Fruit fly (Drosophila melanogaster) whole organism, embryonic: ENCODE results near the gene fzy.
A peak's percentile ranks its signal among the peaks of the same experiment; 100 is the strongest.

ENCODE experiments used
- Abd-B ChIP-seq: fragments of 200-800 bp; sonication (Bioruptor generic); optimal IDR thresholded peaks from 2 replicates; lab custom pipeline; 2018; ENCODE audit warnings: missing biosample characterization, mild to moderate bottlenecking, missing genetic modification characterization, moderate library complexity
- Atf6 ChIP-seq: fragments of 200-800 bp; sonication (Bioruptor generic); IDR thresholded peaks from 2 replicates; pipeline ENCODE4 v1.3.6; 2022; ENCODE audit warnings: missing biosample characterization, missing genetic modification characterization
- CG12219 ChIP-seq: fragments of 200-800 bp; sonication (Bioruptor generic); optimal IDR thresholded peaks from 3 replicates; lab custom pipeline; 2018; ENCODE audit warnings: missing biosample characterization, mild to moderate bottlenecking, missing genetic modification characterization
- CG1647 ChIP-seq: fragments of 200-800 bp; sonication (Bioruptor generic); optimal IDR thresholded peaks from 3 replicates; lab custom pipeline; 2016; ENCODE audit warnings: missing biosample characterization, missing genetic modification characterization
- CG17568 ChIP-seq: fragments of 200-800 bp; sonication (Bioruptor generic); optimal IDR thresholded peaks from 2 replicates; lab custom pipeline; 2018; ENCODE audit warnings: missing biosample characterization, mild to moderate bottlenecking, missing genetic modification characterization, moderate library complexity
- CG17829 ChIP-seq: fragments of 200-800 bp; optimal IDR thresholded peaks from 2 replicates; lab custom pipeline; 2019; ENCODE audit warnings: missing biosample characterization, mild to moderate bottlenecking, missing genetic modification characterization, moderate library complexity
- CG1792 ChIP-seq: fragments of 200-800 bp; sonication (Bioruptor generic); optimal IDR thresholded peaks from 2 replicates; lab custom pipeline; 2016; ENCODE audit warnings: missing biosample characterization, missing genetic modification characterization
- CG2678 ChIP-seq: fragments of 200-800 bp; sonication (Bioruptor generic); optimal IDR thresholded peaks from 3 replicates; lab custom pipeline; 2019; ENCODE audit warnings: missing biosample characterization, mild to moderate bottlenecking, missing genetic modification characterization, moderate library complexity
- CG31224 ChIP-seq: fragments of 200-800 bp; sonication (Bioruptor generic); IDR thresholded peaks from 2 replicates; pipeline ENCODE4 v1.3.6; 2022; ENCODE audit warnings: missing biosample characterization, missing genetic modification characterization
- CG31388 ChIP-seq: fragments of 200-800 bp; sonication (Bioruptor generic); optimal IDR thresholded peaks from 2 replicates; lab custom pipeline; 2016; ENCODE audit warnings: missing biosample characterization, missing genetic modification characterization
- CG32772 ChIP-seq: fragments of 200-800 bp; sonication (Bioruptor generic); IDR thresholded peaks from 2 replicates; pipeline ENCODE4 v1.3.6; 2022; ENCODE audit warnings: missing biosample characterization, missing genetic modification characterization
- CG3838 ChIP-seq: fragments of 200-800 bp; sonication (Bioruptor generic); optimal IDR thresholded peaks from 3 replicates; lab custom pipeline; 2016; ENCODE audit warnings: missing biosample characterization, missing genetic modification characterization
- CG4360 ChIP-seq: fragments of 200-800 bp; sonication (Bioruptor generic); IDR thresholded peaks from 2 replicates; pipeline ENCODE4 v1.3.6; 2022; ENCODE audit warnings: missing biosample characterization, missing genetic modification characterization
- CG4617 ChIP-seq: fragments of 200-800 bp; sonication (Bioruptor generic); optimal IDR thresholded peaks from 3 replicates; lab custom pipeline; 2016; ENCODE audit warnings: missing biosample characterization, missing genetic modification characterization, borderline replicate concordance
- CG6854 ChIP-seq: fragments of 200-800 bp; sonication (Bioruptor generic); optimal IDR thresholded peaks from 3 replicates; lab custom pipeline; 2017; ENCODE audit warnings: missing biosample characterization, mild to moderate bottlenecking, missing genetic modification characterization
- CG7271 ChIP-seq: fragments of 200-800 bp; sonication (Bioruptor generic); optimal IDR thresholded peaks from 2 replicates; lab custom pipeline; 2018; ENCODE audit warnings: missing biosample characterization, mild to moderate bottlenecking, missing genetic modification characterization, moderate library complexity
- CG7745 ChIP-seq: fragments of 200-800 bp; sonication (Bioruptor generic); optimal IDR thresholded peaks from 2 replicates; lab custom pipeline; 2018; ENCODE audit warnings: missing biosample characterization, mild to moderate bottlenecking, missing genetic modification characterization, moderate library complexity
- CG8388 ChIP-seq: fragments of 200-800 bp; sonication (Bioruptor generic); optimal IDR thresholded peaks from 2 replicates; lab custom pipeline; 2019; ENCODE audit warnings: missing biosample characterization, mild to moderate bottlenecking, missing genetic modification characterization, moderate library complexity
- CG9215 ChIP-seq: fragments of 200-800 bp; sonication (Bioruptor generic); IDR thresholded peaks from 2 replicates; pipeline ENCODE4 v1.3.6; 2022; ENCODE audit warnings: missing biosample characterization, missing genetic modification characterization
- CG9797 ChIP-seq: fragments of 200-800 bp; sonication (Bioruptor generic); optimal IDR thresholded peaks from 3 replicates; lab custom pipeline; 2018; ENCODE audit warnings: missing biosample characterization, mild to moderate bottlenecking, missing genetic modification characterization
- CG9876 ChIP-seq: fragments of 200-800 bp; sonication (Bioruptor generic); optimal IDR thresholded peaks from 2 replicates; lab custom pipeline; 2016; ENCODE audit warnings: missing biosample characterization, missing genetic modification characterization
- D ChIP-seq, 2 experiments: fragments of 200-800 bp in 1 of 2; fragments of >200 bp in 1 of 2; sonication (Bioruptor generic) in 1 of 2; optimal IDR thresholded peaks; 2 replicates in 1 of 2; 3 replicates in 1 of 2; lab custom pipeline; 2017; ENCODE audit warnings: mild to moderate bottlenecking in 1 of 2, missing biosample characterization in 1 of 2, missing genetic modification characterization in 1 of 2, missing genetic modification reagents in 1 of 2
- Gug ChIP-seq: fragments of 200-800 bp; sonication (Bioruptor generic); IDR thresholded peaks from 4 replicates; pipeline ENCODE4 v1.3.6; 2022; ENCODE audit warnings: missing biosample characterization, missing genetic modification characterization
- HLH3B ChIP-seq: fragments of 200-800 bp; sonication (Bioruptor generic); IDR thresholded peaks from 2 replicates; pipeline ENCODE4 v1.3.6; 2022; ENCODE audit warnings: missing biosample characterization, missing genetic modification characterization
- HLH54F ChIP-seq: fragments of 200-800 bp; sonication (Bioruptor generic); optimal IDR thresholded peaks from 3 replicates; lab custom pipeline; 2016; ENCODE audit warnings: missing biosample characterization, missing genetic modification characterization
- HmgZ ChIP-seq: fragments of 200-800 bp; sonication (Bioruptor generic); optimal IDR thresholded peaks from 2 replicates; lab custom pipeline; 2018; ENCODE audit warnings: missing biosample characterization, mild to moderate bottlenecking, missing genetic modification characterization
- Hr3 ChIP-seq: fragments of 200-800 bp; sonication (Bioruptor generic); optimal IDR thresholded peaks from 3 replicates; lab custom pipeline; 2016; ENCODE audit warnings: missing biosample characterization, missing genetic modification characterization
- Myb ChIP-seq: fragments of 200-800 bp; sonication (Bioruptor generic); optimal IDR thresholded peaks from 2 replicates; lab custom pipeline; 2016; ENCODE audit warnings: missing biosample characterization, missing genetic modification characterization
- Neu2 ChIP-seq: fragments of 200-800 bp; sonication (Bioruptor generic); optimal IDR thresholded peaks from 3 replicates; lab custom pipeline; 2016; ENCODE audit warnings: missing biosample characterization, missing genetic modification characterization, borderline replicate concordance
- Nf-YA ChIP-seq: fragments of 200-800 bp; sonication (Bioruptor generic); IDR thresholded peaks from 2 replicates; pipeline ENCODE4 v1.3.6; 2022; ENCODE audit warnings: missing biosample characterization, missing genetic modification characterization
- Rx ChIP-seq: fragments of 200-800 bp; sonication (Bioruptor generic); IDR thresholded peaks from 2 replicates; pipeline ENCODE4 v1.3.6; 2022; ENCODE audit warnings: missing biosample characterization, missing genetic modification characterization
- Scr ChIP-seq: fragments of 200-800 bp; sonication (Bioruptor generic); IDR thresholded peaks from 2 replicates; pipeline ENCODE4 v1.3.6; 2022; ENCODE audit warnings: missing biosample characterization, missing genetic modification characterization; ENCODE audit not compliant: partially characterized antibody
- Side ChIP-seq: fragments of 200-800 bp; sonication (Bioruptor generic); optimal IDR thresholded peaks from 2 replicates; lab custom pipeline; 2016; ENCODE audit warnings: missing biosample characterization, missing genetic modification characterization
- Sry-δ ChIP-seq: fragments of 200-800 bp; sonication (Bioruptor generic); optimal IDR thresholded peaks from 2 replicates; lab custom pipeline; 2016; ENCODE audit warnings: missing biosample characterization, missing genetic modification characterization
- cad ChIP-seq: fragments of >200 bp; optimal IDR thresholded peaks from 2 replicates; lab custom pipeline; 2017; ENCODE audit warnings: missing biosample characterization, missing genetic modification characterization
- cato ChIP-seq: fragments of 200-800 bp; sonication (Bioruptor generic); optimal IDR thresholded peaks from 2 replicates; lab custom pipeline; 2016; ENCODE audit warnings: missing biosample characterization, missing genetic modification characterization, borderline replicate concordance
- chif ChIP-seq, 2 experiments: fragments of 200-800 bp; sonication (Bioruptor generic); optimal IDR thresholded peaks; 3 replicates each; lab custom pipeline; 2016; ENCODE audit warnings: missing biosample characterization in 2 of 2, missing genetic modification characterization in 2 of 2
- corto ChIP-seq: fragments of 200-800 bp; sonication (Bioruptor generic); optimal IDR thresholded peaks from 2 replicates; lab custom pipeline; 2016; ENCODE audit warnings: missing biosample characterization, mild to moderate bottlenecking, missing genetic modification characterization, moderate library complexity
- crc ChIP-seq: fragments of 200-800 bp; sonication (Bioruptor generic); optimal IDR thresholded peaks from 2 replicates; lab custom pipeline; 2016; ENCODE audit warnings: missing biosample characterization, missing genetic modification characterization
- crp ChIP-seq, 2 experiments: fragments of 200-800 bp; sonication (Bioruptor generic); optimal IDR thresholded peaks; 2 replicates in 1 of 2; 3 replicates in 1 of 2; lab custom pipeline; 2017; ENCODE audit warnings: missing biosample characterization in 2 of 2, missing genetic modification characterization in 2 of 2, mild to moderate bottlenecking in 1 of 2, moderate library complexity in 1 of 2
- disco-r ChIP-seq: fragments of 200-800 bp; sonication (Bioruptor generic); optimal IDR thresholded peaks from 2 replicates; lab custom pipeline; 2016; ENCODE audit warnings: missing biosample characterization, missing genetic modification characterization
- dmrt99B ChIP-seq: fragments of 200-800 bp; sonication (Bioruptor generic); optimal IDR thresholded peaks from 2 replicates; lab custom pipeline; 2018; ENCODE audit warnings: missing biosample characterization, mild to moderate bottlenecking, missing genetic modification characterization, moderate library complexity
- ewg ChIP-seq: fragments of 200-800 bp; sonication (Bioruptor generic); optimal IDR thresholded peaks from 3 replicates; lab custom pipeline; 2017; ENCODE audit warnings: mild to moderate bottlenecking, missing biosample characterization, missing genetic modification reagents, missing genetic modification characterization
- nau ChIP-seq: fragments of 200-800 bp; sonication (Bioruptor generic); optimal IDR thresholded peaks from 3 replicates; lab custom pipeline; 2017; ENCODE audit warnings: missing biosample characterization, mild to moderate bottlenecking, missing genetic modification characterization, missing genetic modification reagents
- peb ChIP-seq: fragments of 200-800 bp; sonication (Bioruptor generic); IDR thresholded peaks from 2 replicates; pipeline ENCODE4 v1.3.6; 2022; ENCODE audit warnings: missing biosample characterization, missing genetic modification characterization
- sc ChIP-seq, 3 experiments: fragments of >200 bp in 2 of 3; fragments of 200-800 bp in 1 of 3; sonication (Bioruptor generic) in 1 of 3; optimal IDR thresholded peaks; 2 replicates in 2 of 3; 3 replicates in 1 of 3; lab custom pipeline; 2017; ENCODE audit warnings: mild to moderate bottlenecking in 1 of 3, missing biosample characterization in 1 of 3, missing genetic modification characterization in 1 of 3, missing genetic modification reagents in 1 of 3
- sd ChIP-seq: fragments of 200-800 bp; sonication (Bioruptor generic); optimal IDR thresholded peaks from 3 replicates; lab custom pipeline; 2018; ENCODE audit warnings: missing biosample characterization, mild to moderate bottlenecking, missing genetic modification characterization, moderate library complexity
- wor ChIP-seq: fragments of 200-800 bp; sonication (Bioruptor generic); IDR thresholded peaks from 2 replicates; pipeline ENCODE4 v1.3.6; 2022; ENCODE audit warnings: missing biosample characterization, missing genetic modification characterization

The fzy gene

DNA sequence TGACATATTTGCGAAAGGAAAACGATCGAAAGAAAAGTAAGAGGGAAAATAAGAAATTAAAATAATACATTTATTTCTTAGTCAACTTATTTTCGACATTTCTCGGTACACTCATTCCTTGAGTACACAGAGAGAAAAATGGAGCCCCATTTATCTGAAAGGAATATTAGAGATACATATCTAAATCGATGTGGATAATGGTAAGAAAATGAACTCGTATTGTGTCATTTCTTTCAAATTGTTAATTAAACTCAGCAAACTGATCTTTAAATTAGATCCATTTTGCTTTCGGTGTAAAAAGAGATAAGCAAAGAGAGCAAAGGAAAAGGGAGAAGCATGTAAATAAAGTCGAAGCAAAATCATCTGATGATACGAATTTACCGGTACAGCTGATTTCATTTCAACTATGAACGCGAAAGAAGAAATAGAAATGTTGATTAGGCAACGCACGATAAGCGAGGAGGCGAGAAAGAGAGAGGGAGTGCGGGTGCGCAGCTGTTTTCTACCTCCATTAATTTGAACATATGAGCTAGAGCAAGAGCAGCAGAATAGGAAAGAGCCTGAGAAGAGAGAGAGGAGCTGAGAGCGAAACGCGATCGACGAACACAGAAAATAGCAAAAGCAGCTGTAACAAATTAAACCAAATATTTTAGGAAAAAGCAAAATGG, 24.9 kb upstream of the fzy start (continued):
- TF ChIP-seq corto (peak; percentile 77), CG3838 (GFP tag; lab: Kevin White, UChicago) (peak; percentile 75), peb (GFP tag; lab: Robert Waterston, UW) (no peak), Sry-δ (GFP tag; lab: Kevin White, UChicago) (peak; percentile 20), Hr3 (GFP tag; lab: Kevin White, UChicago) (peak; percentile 78), nau (GFP tag; lab: Kevin White, UChicago) (no peak), Myb (GFP tag; lab: Kevin White, UChicago) (peak; percentile 68), ewg (GFP tag; lab: Kevin White, UChicago) (peak; percentile 73), CG17829 (tag; lab: Kevin White, UChicago) (peak; percentile 89), disco-r (peak; percentile 70), Atf6 (GFP tag; lab: Robert Waterston, UW) (no peak), Scr (GFP tag; lab: Robert Waterston, UW) (no peak), CG9797 (GFP tag; lab: Kevin White, UChicago) (no peak), CG1647 (GFP tag; lab: Kevin White, UChicago) (peak; percentile 81), cato (peak; percentile 71), CG6854 (GFP tag; lab: Kevin White, UChicago) (peak; percentile 84), HLH54F (GFP tag; lab: Kevin White, UChicago) (peak; percentile 87), Rx (no peak), chif (GFP tag; optimal IDR thresholded peaks at IDR 0.05; lab: Kevin White, UChicago) (peak; percentile 84 to 92), sc (optimal IDR thresholded peaks at IDR 0.05; lab: Kevin White, UChicago) (no peak), sc (GFP tag; optimal IDR thresholded peaks at IDR 0.05; lab: Kevin White, UChicago) (peak; percentile 66), HLH3B (no peak), CG9215 (no peak), Abd-B (GFP tag; lab: Kevin White, UChicago) (peak; percentile 88), CG7271 (tag; lab: Kevin White, UChicago) (no peak), CG12219 (peak; percentile 89), dmrt99B (tag; lab: Kevin White, UChicago) (peak; percentile 91), sd (peak; percentile 73), CG1792 (GFP tag; lab: Kevin White, UChicago) (peak; percentile 74), Gug (GFP tag; lab: Robert Waterston, UW) (peak; percentile 84), Neu2 (GFP tag; lab: Kevin White, UChicago) (peak; percentile 63), CG4617 (GFP tag; lab: Kevin White, UChicago) (peak; percentile 61), HmgZ (tag; lab: Kevin White, UChicago) (peak; percentile 90), CG2678 (peak; percentile 92), Side (GFP tag; lab: Kevin White, UChicago) (peak; percentile 78), CG17568 (GFP tag; lab: Kevin White, UChicago) (peak; percentile 67), D (optimal IDR thresholded peaks at IDR 0.05; lab: Kevin White, UChicago) (no peak), D (GFP tag; optimal IDR thresholded peaks at IDR 0.05; lab: Kevin White, UChicago) (peak; percentile 81), cad (GFP tag; lab: Kevin White, UChicago) (no peak), CG8388 (GFP tag; lab: Kevin White, UChicago) (peak; percentile 84), CG7745 (peak; percentile 17), wor (GFP tag; lab: Robert Waterston, UW) (no peak), crp (GFP tag; optimal IDR thresholded peaks at IDR 0.05; lab: Kevin White, UChicago) (peak; percentile 65 to 92), Nf-YA (GFP tag; lab: Robert Waterston, UW) (no peak), CG32772 (GFP tag; lab: Robert Waterston, UW) (no peak), CG4360 (GFP tag; lab: Robert Waterston, UW) (no peak), CG31388 (GFP tag; lab: Kevin White, UChicago) (peak; percentile 55), CG31224 (GFP tag; lab: Robert Waterston, UW) (no peak), CG9876 (GFP tag; lab: Kevin White, UChicago) (peak; percentile 81), crc (GFP tag; lab: Kevin White, UChicago) (peak; percentile 81)
